Worm (Caenorhabditis elegans) whole organism, L4/young adult: ENCODE measurements around the gene ZK673.5.

Source experiments
- W03F9.2 ChIP-seq: fragments of 150-350 bp; optimal IDR thresholded peaks from 2 replicates; lab custom pipeline; 2014; ENCODE audit warnings: missing biosample characterization, missing genetic modification characterization
- dao-5 ChIP-seq: sonication (generic microtip); optimal IDR thresholded peaks from 2 replicates; lab custom pipeline; 2016; ENCODE audit warnings: missing genotype, missing genetic modification characterization, moderate library complexity, missing compliant biosample characterization
- him-1 ChIP-seq: sonication (generic microtip); optimal IDR thresholded peaks from 2 replicates; lab custom pipeline; 2016; ENCODE audit warnings: missing genotype, missing genetic modification reagents, missing genetic modification characterization, missing compliant biosample characterization

ce11 chrII:10510242-10510641 is 48.9 kb downstream of the ZK673.5 start, which contains the start of gene F59B10.3:
- TF ChIP-seq W03F9.2 (tag; lab: Kevin White, UChicago) (no peak), dao-5 (no peak), him-1 (tag; lab: Kevin White, UChicago) (no peak)
